Fruit fly (Drosophila melanogaster) whole organism, embryonic: ENCODE data around the gene CrebB.
A peak's percentile ranks its signal among the peaks of the same experiment; 100 is the strongest.

ENCODE experiments used
- Aef1 ChIP-seq: fragments of 200-800 bp; sonication (Bioruptor generic); IDR thresholded peaks from 3 replicates; pipeline ENCODE4 v1.3.6; 2022; ENCODE audit warnings: missing biosample characterization, missing genetic modification characterization
- BtbVII ChIP-seq: fragments of 200-800 bp; sonication (Bioruptor generic); optimal IDR thresholded peaks from 3 replicates; lab custom pipeline; 2017; ENCODE audit warnings: missing biosample characterization, mild to moderate bottlenecking, missing genetic modification characterization
- CG10565 ChIP-seq: fragments of 200-800 bp; sonication (Bioruptor generic); optimal IDR thresholded peaks from 3 replicates; lab custom pipeline; 2016; ENCODE audit warnings: missing biosample characterization, mild to moderate bottlenecking, missing genetic modification characterization
- CG11093 ChIP-seq: fragments of 200-800 bp; sonication (Bioruptor generic); IDR thresholded peaks from 3 replicates; pipeline ENCODE4 v1.3.6; 2022; ENCODE audit warnings: missing biosample characterization, missing genetic modification characterization
- CG13775 ChIP-seq: fragments of 200-800 bp; sonication (Bioruptor generic); optimal IDR thresholded peaks from 3 replicates; lab custom pipeline; 2017; ENCODE audit warnings: missing biosample characterization, mild to moderate bottlenecking, missing genetic modification characterization
- CG14965 ChIP-seq: fragments of 200-800 bp; sonication (Bioruptor generic); optimal IDR thresholded peaks from 2 replicates; lab custom pipeline; 2016; ENCODE audit warnings: missing biosample characterization, missing genetic modification characterization, borderline replicate concordance
- CG15479 ChIP-seq: fragments of 200-800 bp; sonication (Bioruptor generic); optimal IDR thresholded peaks from 3 replicates; lab custom pipeline; 2019; ENCODE audit warnings: missing biosample characterization, mild to moderate bottlenecking, missing genetic modification characterization, moderate library complexity
- CG15514 ChIP-seq: fragments of 200-800 bp; sonication (Bioruptor generic); optimal IDR thresholded peaks from 3 replicates; lab custom pipeline; 2017; ENCODE audit warnings: missing biosample characterization, missing genetic modification characterization, mild to moderate bottlenecking, moderate library complexity, missing genetic modification reagents
- CG16779 ChIP-seq: fragments of 200-800 bp; sonication (Bioruptor generic); IDR thresholded peaks from 2 replicates; pipeline ENCODE4 v1.3.6; 2022; ENCODE audit warnings: missing biosample characterization, missing genetic modification characterization
- CG17612 ChIP-seq: fragments of 200-800 bp; sonication (Bioruptor generic); IDR thresholded peaks from 2 replicates; pipeline ENCODE4 v1.3.6; 2022; ENCODE audit warnings: missing biosample characterization, missing genetic modification characterization
- CG17802 ChIP-seq: fragments of 200-800 bp; sonication (Bioruptor generic); optimal IDR thresholded peaks from 2 replicates; lab custom pipeline; 2018; ENCODE audit warnings: missing biosample characterization, mild to moderate bottlenecking, missing genetic modification characterization, moderate library complexity
- CG18011 ChIP-seq: fragments of 200-800 bp; sonication (Bioruptor generic); optimal IDR thresholded peaks from 2 replicates; lab custom pipeline; 2017; ENCODE audit warnings: missing biosample characterization, missing genetic modification characterization, mild to moderate bottlenecking, moderate library complexity, missing genotype
- CG31388 ChIP-seq: fragments of 200-800 bp; sonication (Bioruptor generic); optimal IDR thresholded peaks from 2 replicates; lab custom pipeline; 2016; ENCODE audit warnings: missing biosample characterization, missing genetic modification characterization
- CG32767 ChIP-seq: fragments of 200-800 bp; sonication (Bioruptor generic); IDR thresholded peaks from 2 replicates; pipeline ENCODE4 v1.3.6; 2022; ENCODE audit warnings: missing biosample characterization, missing genetic modification characterization
- CG34224 ChIP-seq: fragments of 200-800 bp; sonication (Bioruptor generic); IDR thresholded peaks from 3 replicates; pipeline ENCODE4 v1.3.6; 2022; ENCODE audit warnings: missing biosample characterization, missing genetic modification characterization; ENCODE audit not compliant: partially characterized antibody
- CG3847 ChIP-seq: fragments of 200-800 bp; sonication (Bioruptor generic); IDR thresholded peaks from 2 replicates; pipeline ENCODE4 v1.3.6; 2022; ENCODE audit warnings: missing biosample characterization, missing genetic modification characterization
- CG6765 ChIP-seq: fragments of 200-800 bp; sonication (Bioruptor generic); optimal IDR thresholded peaks from 3 replicates; lab custom pipeline; 2017; ENCODE audit warnings: missing biosample characterization, mild to moderate bottlenecking, missing genetic modification characterization
- CG7928 ChIP-seq: fragments of 200-800 bp; sonication (Bioruptor generic); optimal IDR thresholded peaks from 2 replicates; lab custom pipeline; 2017; ENCODE audit warnings: missing biosample characterization, mild to moderate bottlenecking, missing genetic modification characterization
- CG8281 ChIP-seq: fragments of 200-800 bp; sonication (Bioruptor generic); optimal IDR thresholded peaks from 2 replicates; lab custom pipeline; 2018; ENCODE audit warnings: missing biosample characterization, mild to moderate bottlenecking, missing genetic modification characterization, moderate library complexity
- CHES-1-like ChIP-seq: fragments of 200-800 bp; sonication (Bioruptor generic); optimal IDR thresholded peaks from 2 replicates; lab custom pipeline; 2016; ENCODE audit warnings: missing biosample characterization, missing genetic modification characterization
- Camta ChIP-seq: fragments of 200-800 bp; sonication (Bioruptor generic); optimal IDR thresholded peaks from 2 replicates; lab custom pipeline; 2016; ENCODE audit warnings: missing biosample characterization, missing genetic modification characterization
- CrebB ChIP-seq: fragments of 200-800 bp; sonication (Bioruptor generic); optimal IDR thresholded peaks from 3 replicates; lab custom pipeline; 2018; ENCODE audit warnings: missing biosample characterization, mild to moderate bottlenecking, missing genetic modification characterization
- H15 ChIP-seq: fragments of 200-800 bp; sonication (Bioruptor generic); IDR thresholded peaks from 3 replicates; pipeline ENCODE4 v1.3.6; 2022; ENCODE audit warnings: missing biosample characterization, missing genetic modification characterization
- HLH3B ChIP-seq: fragments of 200-800 bp; sonication (Bioruptor generic); IDR thresholded peaks from 2 replicates; pipeline ENCODE4 v1.3.6; 2022; ENCODE audit warnings: missing biosample characterization, missing genetic modification characterization
- Jarid2 ChIP-seq: fragments of 200-800 bp; sonication (Bioruptor generic); optimal IDR thresholded peaks from 3 replicates; lab custom pipeline; 2017; ENCODE audit warnings: mild to moderate bottlenecking, missing biosample characterization, missing genetic modification reagents, missing genetic modification characterization
- MTF-1 ChIP-seq: fragments of 200-800 bp; sonication (Bioruptor generic); optimal IDR thresholded peaks from 2 replicates; lab custom pipeline; 2018; ENCODE audit warnings: missing biosample characterization, mild to moderate bottlenecking, missing genetic modification characterization, borderline replicate concordance
- PHDP ChIP-seq: fragments of 200-800 bp; sonication (Bioruptor generic); optimal IDR thresholded peaks from 3 replicates; lab custom pipeline; 2018; ENCODE audit warnings: missing biosample characterization, mild to moderate bottlenecking, missing genetic modification characterization, moderate library complexity
- Ptx1 ChIP-seq: fragments of 200-800 bp; sonication (Bioruptor generic); IDR thresholded peaks from 2 replicates; pipeline ENCODE4 v1.3.6; 2022; ENCODE audit warnings: missing biosample characterization, missing genetic modification characterization
- Rx ChIP-seq: fragments of 200-800 bp; sonication (Bioruptor generic); IDR thresholded peaks from 2 replicates; pipeline ENCODE4 v1.3.6; 2022; ENCODE audit warnings: missing biosample characterization, missing genetic modification characterization
- Six4 ChIP-seq: fragments of 200-800 bp; sonication (Bioruptor generic); optimal IDR thresholded peaks from 2 replicates; lab custom pipeline; 2016; ENCODE audit warnings: missing biosample characterization, missing genetic modification characterization
- Taf1 ChIP-seq: fragments of 200-800 bp; sonication (Bioruptor generic); IDR thresholded peaks from 2 replicates; pipeline ENCODE4 v1.3.6; 2022; ENCODE audit warnings: missing biosample characterization, missing genetic modification characterization
- ab ChIP-seq: fragments of 200-800 bp; sonication (Bioruptor generic); optimal IDR thresholded peaks from 2 replicates; lab custom pipeline; 2016; ENCODE audit warnings: missing biosample characterization, missing genetic modification characterization
- ac ChIP-seq: fragments of 200-800 bp; sonication (Bioruptor generic); optimal IDR thresholded peaks from 3 replicates; lab custom pipeline; 2017; ENCODE audit warnings: missing biosample characterization, mild to moderate bottlenecking, missing genetic modification characterization
- al ChIP-seq: fragments of 200-800 bp; sonication (Bioruptor generic); IDR thresholded peaks from 2 replicates; pipeline ENCODE4 v1.3.6; 2022; ENCODE audit warnings: missing biosample characterization, missing genetic modification characterization
- bsh ChIP-seq, 2 experiments: fragments of 200-800 bp; sonication (Bioruptor generic); optimal IDR thresholded peaks; 2 replicates each; lab custom pipeline; 2017 to 2018; ENCODE audit warnings: mild to moderate bottlenecking in 2 of 2, missing biosample characterization in 2 of 2, missing genetic modification characterization in 2 of 2, moderate library complexity in 1 of 2
- dati ChIP-seq: fragments of 200-800 bp; sonication (Bioruptor generic); IDR thresholded peaks from 2 replicates; pipeline ENCODE4 v1.3.6; 2022; ENCODE audit warnings: missing biosample characterization, missing genetic modification characterization
- ham ChIP-seq: fragments of 200-800 bp; sonication (Bioruptor generic); IDR thresholded peaks from 2 replicates; pipeline ENCODE4 v1.3.6; 2022; ENCODE audit warnings: missing biosample characterization, missing genetic modification characterization
- knrl ChIP-seq: fragments of 200-800 bp; sonication (Bioruptor generic); IDR thresholded peaks from 3 replicates; pipeline ENCODE4 v1.3.6; 2022; ENCODE audit warnings: missing biosample characterization, missing genetic modification characterization; ENCODE audit not compliant: partially characterized antibody
- lbe ChIP-seq: fragments of 200-800 bp; sonication (Bioruptor generic); optimal IDR thresholded peaks from 2 replicates; lab custom pipeline; 2016; ENCODE audit warnings: missing biosample characterization, mild to moderate bottlenecking, missing genetic modification characterization
- mld ChIP-seq: fragments of 200-800 bp; sonication (Bioruptor generic); IDR thresholded peaks from 3 replicates; pipeline ENCODE4 v1.3.6; 2022; ENCODE audit warnings: missing biosample characterization, missing genetic modification characterization; ENCODE audit not compliant: partially characterized antibody
- nerfin-2 ChIP-seq: fragments of 200-800 bp; sonication (Bioruptor generic); IDR thresholded peaks from 2 replicates; pipeline ENCODE4 v1.3.6; 2022; ENCODE audit warnings: missing biosample characterization, missing genetic modification characterization; ENCODE audit not compliant: partially characterized antibody
- pzg ChIP-seq: fragments of 200-800 bp; sonication (Bioruptor generic); optimal IDR thresholded peaks from 3 replicates; lab custom pipeline; 2018; ENCODE audit warnings: missing biosample characterization, mild to moderate bottlenecking, missing genetic modification characterization, moderate library complexity
- ranshi ChIP-seq: fragments of 200-800 bp; sonication (Bioruptor generic); IDR thresholded peaks from 2 replicates; pipeline ENCODE4 v1.3.6; 2022; ENCODE audit warnings: missing biosample characterization, missing genetic modification characterization
- ro ChIP-seq: fragments of 200-800 bp; sonication (Bioruptor generic); IDR thresholded peaks from 2 replicates; pipeline ENCODE4 v1.3.6; 2022; ENCODE audit warnings: missing biosample characterization, missing genetic modification characterization
- row ChIP-seq: fragments of 200-800 bp; sonication (Bioruptor generic); IDR thresholded peaks from 3 replicates; pipeline ENCODE4 v1.3.6; 2022; ENCODE audit warnings: missing biosample characterization, missing genetic modification characterization
- sd ChIP-seq: fragments of 200-800 bp; sonication (Bioruptor generic); optimal IDR thresholded peaks from 3 replicates; lab custom pipeline; 2018; ENCODE audit warnings: missing biosample characterization, mild to moderate bottlenecking, missing genetic modification characterization, moderate library complexity
- slou ChIP-seq: fragments of 200-800 bp; sonication (Bioruptor generic); optimal IDR thresholded peaks from 3 replicates; lab custom pipeline; 2016; ENCODE audit warnings: missing biosample characterization, missing genetic modification characterization
- sr ChIP-seq: fragments of 200-800 bp; sonication (Bioruptor generic); IDR thresholded peaks from 3 replicates; pipeline ENCODE4 v1.3.6; 2022; ENCODE audit warnings: missing biosample characterization, missing genetic modification characterization
- zen2 ChIP-seq: fragments of 200-800 bp; sonication (Bioruptor generic); IDR thresholded peaks from 3 replicates; pipeline ENCODE4 v1.3.6; 2022; ENCODE audit warnings: missing biosample characterization, missing genetic modification characterization; ENCODE audit not compliant: partially characterized antibody
- zfh2 ChIP-seq: fragments of 200-800 bp; sonication (Bioruptor generic); optimal IDR thresholded peaks from 2 replicates; lab custom pipeline; 2016; ENCODE audit warnings: missing biosample characterization, missing genetic modification characterization

The CrebB gene

DNA sequence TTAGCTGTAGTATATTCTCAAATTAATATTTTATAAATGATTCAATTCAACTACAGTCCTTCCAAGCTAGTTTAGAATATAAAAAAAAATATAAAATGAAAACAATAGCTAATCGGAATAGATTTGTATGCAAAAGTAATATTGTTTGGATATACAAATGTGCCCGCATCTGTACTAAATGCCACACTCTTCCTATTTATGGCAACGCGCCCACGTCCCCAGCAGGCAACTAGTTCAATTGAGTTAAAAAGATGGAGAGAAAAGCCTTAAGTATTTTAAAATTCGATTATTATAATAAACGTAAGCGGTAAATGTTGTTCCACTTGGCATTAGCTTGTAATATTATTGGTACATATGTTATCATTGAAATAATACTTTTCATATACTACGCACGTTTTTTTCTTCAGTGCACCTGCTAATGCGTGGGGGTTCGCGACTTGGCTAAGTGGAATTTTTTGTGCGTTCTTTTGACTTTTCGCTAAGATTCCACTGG lies 39.5 kb downstream of the CrebB start (continued):
- no peak for TF ChIP-seq lbe (GFP tag; lab: Kevin White, UChicago)
- TF ChIP-seq bsh (GFP tag; optimal IDR thresholded peaks at IDR 0.05; lab: Kevin White, UChicago): peak in 1 of 2 experiments; percentile 81
- peak; percentile 2; the same call in 1 of the 2 replicates for TF ChIP-seq Rx (GFP tag; lab: Robert Waterston, UW)
- TF ChIP-seq CG17802 (tag; lab: Kevin White, UChicago): no peak
- TF ChIP-seq HLH3B (GFP tag; lab: Robert Waterston, UW): peak; percentile 46
- no peak for TF ChIP-seq ac
- no peak for TF ChIP-seq CG14965 (GFP tag; lab: Kevin White, UChicago)
- TF ChIP-seq CG7928: no peak
- TF ChIP-seq CG34224 (GFP tag; lab: Robert Waterston, UW): no peak
- no peak for TF ChIP-seq ham (GFP tag; lab: Robert Waterston, UW)
- peak; percentile 49 for TF ChIP-seq zfh2 (GFP tag; lab: Kevin White, UChicago)
- peak; percentile 35 for TF ChIP-seq BtbVII
- no peak for TF ChIP-seq MTF-1 (GFP tag; lab: Kevin White, UChicago)
- no peak for TF ChIP-seq CHES-1-like (GFP tag; lab: Kevin White, UChicago)
- no peak for TF ChIP-seq mld (GFP tag; lab: Robert Waterston, UW)
- peak; percentile 24; the same call in 1 of the 2 replicates for TF ChIP-seq CG16779 (GFP tag; lab: Robert Waterston, UW)
- TF ChIP-seq CG17612 (GFP tag; lab: Robert Waterston, UW): no peak
- no peak for TF ChIP-seq knrl (GFP tag; lab: Robert Waterston, UW)
- TF ChIP-seq nerfin-2 (GFP tag; lab: Robert Waterston, UW): no peak
- TF ChIP-seq CG31388 (GFP tag; lab: Kevin White, UChicago): no peak
- no peak for TF ChIP-seq pzg (GFP tag; lab: Kevin White, UChicago)
- peak; percentile 40 for TF ChIP-seq Jarid2
- TF ChIP-seq Taf1: no peak
- peak; percentile 86 for TF ChIP-seq sr
- peak; percentile 26 for TF ChIP-seq CG6765
- TF ChIP-seq Camta (GFP tag; lab: Kevin White, UChicago): peak; percentile 47
- no peak for TF ChIP-seq CG10565
- no peak for TF ChIP-seq H15 (GFP tag; lab: Robert Waterston, UW)
- TF ChIP-seq sd (tag; lab: Kevin White, UChicago): peak; percentile 63
- TF ChIP-seq CG18011: peak; percentile 22
- peak; percentile 42; the same call in 1 of the 3 replicates for TF ChIP-seq Aef1 (GFP tag; lab: Robert Waterston, UW)
- peak; percentile 54 for TF ChIP-seq CG8281 (tag; lab: Kevin White, UChicago)
- peak; percentile 48 for TF ChIP-seq CG15514
- TF ChIP-seq ro: no peak
- peak; percentile 64 for TF ChIP-seq Ptx1 (GFP tag; lab: Robert Waterston, UW)
- no peak for TF ChIP-seq zen2 (GFP tag; lab: Robert Waterston, UW)
- peak; percentile 14 for TF ChIP-seq slou (GFP tag; lab: Kevin White, UChicago)
- peak; percentile 65 for TF ChIP-seq CG3847 (GFP tag; lab: Robert Waterston, UW)
- TF ChIP-seq dati: no peak
- TF ChIP-seq CG13775 (GFP tag; lab: Kevin White, UChicago): peak; percentile 72
- peak; percentile 40; the same call in 1 of the 3 replicates for TF ChIP-seq CG11093 (GFP tag; lab: Robert Waterston, UW)
- peak; percentile 60 for TF ChIP-seq row
- no peak for TF ChIP-seq Six4
- TF ChIP-seq al (GFP tag; lab: Robert Waterston, UW): peak; percentile 38; the same call in 1 of the 2 replicates
- peak; percentile 85 for TF ChIP-seq PHDP (tag; lab: Kevin White, UChicago)
- no peak for TF ChIP-seq CrebB
- TF ChIP-seq ab: peak; percentile 40
- TF ChIP-seq CG15479 (GFP tag; lab: Kevin White, UChicago): no peak
- TF ChIP-seq ranshi (GFP tag; lab: Robert Waterston, UW): no peak
- TF ChIP-seq CG32767 (GFP tag; lab: Robert Waterston, UW): peak; percentile 42; the same call in 1 of the 2 replicates
